Fruit fly (Drosophila melanogaster) whole organism, prepupa: ENCODE results near the gene Acbp6.

ENCODE experiments used
- Blimp-1 ChIP-seq: fragments of 200-800 bp; sonication (Bioruptor generic); optimal IDR thresholded peaks from 3 replicates; lab custom pipeline; 2017; ENCODE audit warnings: missing biosample characterization, missing genetic modification characterization, mild to moderate bottlenecking, moderate library complexity, missing genetic modification reagents
- CG10631 ChIP-seq: fragments of 200-800 bp; sonication (Bioruptor generic); optimal IDR thresholded peaks from 2 replicates; lab custom pipeline; 2016; ENCODE audit warnings: missing biosample characterization, missing genetic modification characterization
- CG10669 ChIP-seq: fragments of 200-800 bp; sonication (Bioruptor generic); optimal IDR thresholded peaks from 3 replicates; lab custom pipeline; 2018; ENCODE audit warnings: missing biosample characterization, mild to moderate bottlenecking, missing genetic modification characterization, moderate library complexity
- CG11762 ChIP-seq: fragments of 200-800 bp; sonication (Bioruptor generic); optimal IDR thresholded peaks from 3 replicates; lab custom pipeline; 2016; ENCODE audit warnings: missing biosample characterization, missing genetic modification characterization; ENCODE audit not compliant: insufficient read depth
- CG11902 ChIP-seq: fragments of 200-800 bp; sonication (Bioruptor generic); optimal IDR thresholded peaks from 3 replicates; lab custom pipeline; 2016; ENCODE audit warnings: missing biosample characterization, missing genetic modification characterization
- CG15336 ChIP-seq: fragments of 200-800 bp; sonication (Bioruptor generic); IDR thresholded peaks from 2 replicates; pipeline ENCODE4 v1.3.6; 2022; ENCODE audit warnings: missing biosample characterization, missing genetic modification characterization
- CG1621 ChIP-seq: fragments of 200-800 bp; sonication (Bioruptor generic); optimal IDR thresholded peaks from 3 replicates; lab custom pipeline; 2018; ENCODE audit warnings: missing biosample characterization, mild to moderate bottlenecking, missing genetic modification characterization
- CG16779 ChIP-seq: fragments of 200-800 bp; sonication (Bioruptor generic); optimal IDR thresholded peaks from 3 replicates; lab custom pipeline; 2017; ENCODE audit warnings: missing biosample characterization, mild to moderate bottlenecking, missing genetic modification characterization
- CG31627 ChIP-seq: fragments of 200-800 bp; sonication (Bioruptor generic); optimal IDR thresholded peaks from 3 replicates; lab custom pipeline; 2016; ENCODE audit warnings: missing biosample characterization, missing genetic modification characterization
- CG32006 ChIP-seq: fragments of 200-800 bp; sonication (Bioruptor generic); optimal IDR thresholded peaks from 3 replicates; lab custom pipeline; 2017; ENCODE audit warnings: missing biosample characterization, mild to moderate bottlenecking, missing genetic modification characterization
- CG34406 ChIP-seq: fragments of 200-800 bp; sonication (Bioruptor generic); optimal IDR thresholded peaks from 3 replicates; lab custom pipeline; 2016; ENCODE audit warnings: missing biosample characterization, missing genetic modification characterization
- CG3919 ChIP-seq: fragments of 200-800 bp; sonication (Bioruptor generic); optimal IDR thresholded peaks from 3 replicates; lab custom pipeline; 2016; ENCODE audit warnings: missing biosample characterization, missing genetic modification characterization
- CG4318 ChIP-seq: fragments of 200-800 bp; sonication (Bioruptor generic); optimal IDR thresholded peaks from 3 replicates; lab custom pipeline; 2017; ENCODE audit warnings: missing biosample characterization, mild to moderate bottlenecking, missing genetic modification characterization
- CG6163 ChIP-seq: fragments of 200-800 bp; sonication (Bioruptor generic); IDR thresholded peaks from 3 replicates; pipeline ENCODE4 v1.3.6; 2022; ENCODE audit warnings: missing biosample characterization, missing genetic modification characterization
- CG6276 ChIP-seq: fragments of 200-800 bp; sonication (Bioruptor generic); optimal IDR thresholded peaks from 2 replicates; lab custom pipeline; 2017; ENCODE audit warnings: missing biosample characterization, mild to moderate bottlenecking, missing genetic modification characterization
- CG6792 ChIP-seq: fragments of 200-800 bp; sonication (Bioruptor generic); optimal IDR thresholded peaks from 3 replicates; lab custom pipeline; 2016; ENCODE audit warnings: missing biosample characterization, missing genetic modification characterization
- CG6854 ChIP-seq: fragments of 200-800 bp; sonication (Bioruptor generic); optimal IDR thresholded peaks from 2 replicates; lab custom pipeline; 2017; ENCODE audit warnings: missing biosample characterization, mild to moderate bottlenecking, missing genetic modification characterization
- CG7368 ChIP-seq: fragments of 200-800 bp; sonication (Bioruptor generic); optimal IDR thresholded peaks from 3 replicates; lab custom pipeline; 2016; ENCODE audit warnings: missing biosample characterization, missing genetic modification characterization
- CG8119 ChIP-seq: fragments of 200-800 bp; sonication (Bioruptor generic); IDR thresholded peaks from 3 replicates; pipeline ENCODE4 v1.3.6; 2022; ENCODE audit warnings: missing biosample characterization, missing genetic modification characterization
- CG9139 ChIP-seq: fragments of 200-800 bp; sonication (Bioruptor generic); optimal IDR thresholded peaks from 3 replicates; lab custom pipeline; 2017; ENCODE audit warnings: missing biosample characterization, mild to moderate bottlenecking, missing genetic modification characterization
- Eip78C ChIP-seq: fragments of 200-800 bp; sonication (Bioruptor generic); peaks from one replicate; lab custom pipeline; 2016; ENCODE audit warnings: missing biosample characterization, missing genetic modification characterization
- Ets21C ChIP-seq: fragments of 200-800 bp; sonication (Bioruptor generic); optimal IDR thresholded peaks from 3 replicates; lab custom pipeline; 2016; ENCODE audit warnings: missing biosample characterization, missing genetic modification characterization
- Ets96B ChIP-seq: fragments of 200-800 bp; optimal IDR thresholded peaks from 2 replicates; lab custom pipeline; 2019; ENCODE audit warnings: missing biosample characterization, mild to moderate bottlenecking, missing genetic modification characterization, moderate library complexity
- Gug ChIP-seq: fragments of 200-800 bp; sonication (Bioruptor generic); IDR thresholded peaks from 2 replicates; pipeline ENCODE4 v1.3.6; 2022; ENCODE audit warnings: missing biosample characterization, missing genetic modification characterization
- Hr38 ChIP-seq: sonication (Bioruptor generic); optimal IDR thresholded peaks from 2 replicates; lab custom pipeline; 2016; ENCODE audit warnings: missing biosample characterization, missing genetic modification characterization
- Hr39 ChIP-seq: fragments of 200-800 bp; sonication (Bioruptor generic); optimal IDR thresholded peaks from 2 replicates; lab custom pipeline; 2016; ENCODE audit warnings: missing biosample characterization, missing genetic modification characterization
- Hr4 ChIP-seq: fragments of 200-800 bp; sonication (Bioruptor generic); optimal IDR thresholded peaks from 3 replicates; lab custom pipeline; 2016; ENCODE audit warnings: missing biosample characterization, missing genetic modification characterization
- Lpt ChIP-seq: fragments of 200-800 bp; sonication (Bioruptor generic); optimal IDR thresholded peaks from 3 replicates; lab custom pipeline; 2016; ENCODE audit warnings: missing biosample characterization, missing genetic modification characterization
- Met ChIP-seq: fragments of 200-800 bp; sonication (Bioruptor generic); optimal IDR thresholded peaks from 3 replicates; lab custom pipeline; 2016; ENCODE audit warnings: missing biosample characterization, missing genetic modification characterization
- Smox ChIP-seq: fragments of 200-800 bp; sonication (Bioruptor generic); optimal IDR thresholded peaks from 3 replicates; lab custom pipeline; 2016; ENCODE audit warnings: missing biosample characterization, missing genetic modification characterization
- Sox102F ChIP-seq: fragments of 200-800 bp; sonication (Bioruptor generic); optimal IDR thresholded peaks from 2 replicates; lab custom pipeline; 2016; ENCODE audit warnings: missing biosample characterization, mild to moderate bottlenecking, missing genetic modification characterization
- Sox14 ChIP-seq: fragments of 200-800 bp; sonication (Bioruptor generic); optimal IDR thresholded peaks from 3 replicates; lab custom pipeline; 2016; ENCODE audit warnings: missing biosample characterization, missing genetic modification characterization
- Sox15 ChIP-seq: fragments of 200-800 bp; sonication (Bioruptor generic); optimal IDR thresholded peaks from 3 replicates; lab custom pipeline; 2016; ENCODE audit warnings: missing biosample characterization, missing genetic modification characterization
- achi ChIP-seq: fragments of 200-800 bp; sonication (Bioruptor generic); optimal IDR thresholded peaks from 3 replicates; lab custom pipeline; 2016; ENCODE audit warnings: missing biosample characterization, missing genetic modification characterization
- acj6 ChIP-seq: fragments of 200-800 bp; sonication (Bioruptor generic); optimal IDR thresholded peaks from 3 replicates; lab custom pipeline; 2016; ENCODE audit warnings: missing biosample characterization, missing genetic modification characterization
- cyc ChIP-seq: fragments of 200-800 bp; sonication (Bioruptor generic); optimal IDR thresholded peaks from 3 replicates; lab custom pipeline; 2016; ENCODE audit warnings: missing biosample characterization, missing genetic modification characterization
- dac ChIP-seq: fragments of 200-800 bp; sonication (Bioruptor generic); optimal IDR thresholded peaks from 2 replicates; lab custom pipeline; 2017; ENCODE audit warnings: missing biosample characterization, mild to moderate bottlenecking, missing genetic modification characterization
- dsx ChIP-seq: fragments of 200-800 bp; optimal IDR thresholded peaks from 3 replicates; lab custom pipeline; 2019; ENCODE audit warnings: missing biosample characterization, mild to moderate bottlenecking, missing genetic modification characterization, moderate library complexity; ENCODE audit not compliant: poor library complexity, severe bottlenecking
- esn ChIP-seq: fragments of 200-800 bp; sonication (Bioruptor generic); optimal IDR thresholded peaks from 2 replicates; lab custom pipeline; 2016; ENCODE audit warnings: missing biosample characterization, mild to moderate bottlenecking, missing genetic modification characterization, moderate library complexity
- fd59A ChIP-seq: fragments of 200-800 bp; sonication (Bioruptor generic); optimal IDR thresholded peaks from 2 replicates; lab custom pipeline; 2017; ENCODE audit warnings: missing biosample characterization, mild to moderate bottlenecking, missing genetic modification characterization, missing genetic modification reagents
- fd85E ChIP-seq: fragments of 200-800 bp; sonication (Bioruptor generic); optimal IDR thresholded peaks from 3 replicates; lab custom pipeline; 2016; ENCODE audit warnings: missing biosample characterization, missing genetic modification characterization
- fkh ChIP-seq: fragments of 200-800 bp; sonication (Bioruptor generic); optimal IDR thresholded peaks from 3 replicates; lab custom pipeline; 2017; ENCODE audit warnings: missing biosample characterization, mild to moderate bottlenecking, missing genetic modification characterization, moderate library complexity
- lz ChIP-seq: fragments of 200-800 bp; sonication (Bioruptor generic); optimal IDR thresholded peaks from 3 replicates; lab custom pipeline; 2016; ENCODE audit warnings: missing biosample characterization, missing genetic modification characterization
- net ChIP-seq: fragments of 200-800 bp; sonication (Bioruptor generic); optimal IDR thresholded peaks from 3 replicates; lab custom pipeline; 2016; ENCODE audit warnings: missing biosample characterization, missing genetic modification characterization
- salr ChIP-seq, 2 experiments: fragments of 200-800 bp; sonication (Bioruptor generic); optimal IDR thresholded peaks; 3 replicates each; lab custom pipeline; 2016 to 2018; ENCODE audit warnings: missing biosample characterization in 2 of 2, missing genetic modification characterization in 2 of 2, mild to moderate bottlenecking in 1 of 2
- spab ChIP-seq: fragments of 200-800 bp; sonication (Bioruptor generic); optimal IDR thresholded peaks from 2 replicates; lab custom pipeline; 2017; ENCODE audit warnings: missing biosample characterization, mild to moderate bottlenecking, missing genetic modification characterization, missing genetic modification reagents
- ss ChIP-seq, 2 experiments: fragments of 200-800 bp; sonication (Bioruptor generic); optimal IDR thresholded peaks; 2 replicates in 1 of 2; 3 replicates in 1 of 2; lab custom pipeline; 2017 to 2018; ENCODE audit warnings: mild to moderate bottlenecking in 2 of 2, missing biosample characterization in 2 of 2, missing genetic modification characterization in 2 of 2, moderate library complexity in 1 of 2
- svp ChIP-seq: fragments of 200-800 bp; sonication (Bioruptor generic); peaks from one replicate; lab custom pipeline; 2016; ENCODE audit warnings: missing biosample characterization, missing genetic modification characterization
- topi ChIP-seq: fragments of 200-800 bp; sonication (Bioruptor generic); optimal IDR thresholded peaks from 3 replicates; lab custom pipeline; 2016; ENCODE audit warnings: missing biosample characterization, missing genetic modification characterization

Acbp6 gene

DNA sequence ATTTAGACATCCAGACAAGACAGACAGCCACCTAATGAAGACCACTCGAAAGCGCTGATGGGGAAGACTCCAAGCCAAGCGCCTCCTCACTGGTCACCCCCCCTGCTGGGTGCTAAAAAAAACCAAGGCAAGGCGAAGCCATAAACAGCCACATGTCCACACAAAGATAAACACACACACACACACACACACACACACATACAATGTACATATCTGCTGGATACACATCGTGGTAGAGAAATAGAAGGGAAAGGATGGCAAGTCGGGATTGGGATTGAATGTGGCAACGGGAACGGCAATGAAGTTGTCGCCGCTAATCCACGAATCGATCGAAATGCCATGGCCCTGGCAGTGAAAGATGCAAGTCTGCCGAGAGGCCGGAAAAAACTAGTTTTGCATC, 20.7 kb downstream of the Acbp6 start:
- TF ChIP-seq dsx (no peak), ss (GFP tag; optimal IDR thresholded peaks at IDR 0.05; lab: Kevin White, UChicago) (peak in 1 of 2 experiments; percentile 34), Eip78C (GFP tag; lab: Kevin White, UChicago) (no peak)

DNA sequence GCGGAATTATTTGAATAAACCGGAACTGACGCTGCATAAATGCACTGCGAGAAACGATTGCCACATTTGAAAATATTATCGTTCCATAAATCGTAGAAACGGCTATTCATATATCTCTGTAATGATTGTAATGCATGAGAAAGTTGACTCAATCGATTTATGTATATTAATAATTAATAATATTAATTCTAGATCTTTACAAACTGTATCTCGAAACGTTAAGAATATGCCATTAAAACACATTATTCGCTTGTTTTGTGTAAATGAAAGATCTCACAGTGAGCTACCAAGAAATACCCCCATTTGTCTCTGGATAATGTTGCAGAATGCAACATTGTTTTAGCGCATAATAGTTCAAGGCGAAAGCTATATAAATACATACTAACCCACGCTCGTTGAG, 21.1 kb downstream of the Acbp6 start:
- TF ChIP-seq fd59A (GFP tag; lab: Kevin White, UChicago): peak; percentile 74
- peak; percentile 28 for TF ChIP-seq Sox14 (GFP tag; lab: Kevin White, UChicago)
- TF ChIP-seq Ets96B (tag; lab: Kevin White, UChicago): peak; percentile 86
- TF ChIP-seq CG32006 (GFP tag; lab: Kevin White, UChicago): peak; percentile 93
- TF ChIP-seq Gug (GFP tag; lab: Robert Waterston, UW): peak; percentile 22; the same call in 1 of the 2 replicates
- TF ChIP-seq dsx: peak; percentile 98
- TF ChIP-seq fkh: no peak
- TF ChIP-seq CG3919 (GFP tag; lab: Kevin White, UChicago): peak; percentile 81
- no peak for TF ChIP-seq fd85E
- TF ChIP-seq topi (GFP tag; lab: Kevin White, UChicago): peak; percentile 49
- peak; percentile 84 for TF ChIP-seq CG10631
- no peak for TF ChIP-seq Hr38
- TF ChIP-seq lz (GFP tag; lab: Kevin White, UChicago): peak; percentile 35
- TF ChIP-seq Blimp-1 (GFP tag; lab: Kevin White, UChicago): no peak
- TF ChIP-seq CG6792 (GFP tag; lab: Kevin White, UChicago): peak; percentile 73
- peak; percentile 28 for TF ChIP-seq Sox15 (GFP tag; lab: Kevin White, UChicago)
- peak; percentile 76 for TF ChIP-seq CG6276 (GFP tag; lab: Kevin White, UChicago)
- TF ChIP-seq CG11762 (GFP tag; lab: Kevin White, UChicago): peak; percentile 69
- TF ChIP-seq spab (GFP tag; lab: Kevin White, UChicago): peak; percentile 82
- peak; percentile 9 for TF ChIP-seq CG31627 (GFP tag; lab: Kevin White, UChicago)
- no peak for TF ChIP-seq Ets21C (GFP tag; lab: Kevin White, UChicago)
- peak; percentile 59 for TF ChIP-seq esn (GFP tag; lab: Kevin White, UChicago)
- TF ChIP-seq achi (GFP tag; lab: Kevin White, UChicago): peak; percentile 82
- peak; percentile 70 for TF ChIP-seq net
- peak; percentile 59 for TF ChIP-seq CG16779 (tag; lab: Kevin White, UChicago)
- TF ChIP-seq CG1621 (tag; lab: Kevin White, UChicago): peak; percentile 78
- TF ChIP-seq CG6854 (GFP tag; lab: Kevin White, UChicago): no peak
- TF ChIP-seq CG4318: peak; percentile 86
- TF ChIP-seq Hr4 (GFP tag; lab: Kevin White, UChicago): peak; percentile 77
- TF ChIP-seq Lpt (GFP tag; lab: Kevin White, UChicago): peak; percentile 66
- peak; percentile 83; the same call in 2 of the 3 replicates for TF ChIP-seq CG6163
- TF ChIP-seq CG7368: peak; percentile 62
- peak; percentile 51 for TF ChIP-seq Met
- TF ChIP-seq Sox102F: peak; percentile 41
- TF ChIP-seq dac (GFP tag; lab: Kevin White, UChicago): peak; percentile 62
- TF ChIP-seq CG9139 (GFP tag; lab: Kevin White, UChicago): peak; percentile 67
- TF ChIP-seq ss (GFP tag; optimal IDR thresholded peaks at IDR 0.05; lab: Kevin White, UChicago): peak; percentile 47 to 68
- no peak for TF ChIP-seq svp
- peak; percentile 24 for TF ChIP-seq Smox (GFP tag; lab: Kevin White, UChicago)
- peak; percentile 72 to 86 for TF ChIP-seq salr (GFP tag; optimal IDR thresholded peaks at IDR 0.05; lab: Kevin White, UChicago)
- TF ChIP-seq Hr39 (GFP tag; lab: Kevin White, UChicago): peak; percentile 43
- peak; percentile 85 for TF ChIP-seq CG15336 (GFP tag; lab: Robert Waterston, UW)
- peak; percentile 24 for TF ChIP-seq cyc (GFP tag; lab: Kevin White, UChicago)
- TF ChIP-seq Eip78C (GFP tag; lab: Kevin White, UChicago): peak; percentile 94
- TF ChIP-seq CG34406 (GFP tag; lab: Kevin White, UChicago): peak; percentile 78
- TF ChIP-seq CG8119 (GFP tag; lab: Robert Waterston, UW): peak; percentile 89
- TF ChIP-seq CG11902 (GFP tag; lab: Kevin White, UChicago): peak; percentile 25
- peak; percentile 77 for TF ChIP-seq acj6 (GFP tag; lab: Kevin White, UChicago)
- peak; percentile 87 for TF ChIP-seq CG10669
